Fruit fly (Drosophila melanogaster) whole organism, wandering third instar larva: Measurements from ENCODE around the gene Ca-Ma2d.

Experiments
- Abd-B ChIP-seq: fragments of >200 bp; optimal IDR thresholded peaks from 2 replicates; lab custom pipeline; 2017; ENCODE audit warnings: missing biosample characterization, missing genetic modification characterization
- CG9705 ChIP-seq: fragments of 200-800 bp; sonication (Bioruptor generic); optimal IDR thresholded peaks from 2 replicates; lab custom pipeline; 2018; ENCODE audit warnings: missing biosample characterization, mild to moderate bottlenecking, missing genetic modification characterization
- Dfd ChIP-seq: fragments of >200 bp; optimal IDR thresholded peaks from 2 replicates; lab custom pipeline; 2017; ENCODE audit warnings: missing biosample characterization, missing genetic modification characterization
- Dif ChIP-seq: fragments of 200-275, 200-300 bp; sonication (Bioruptor generic); optimal IDR thresholded peaks from 2 replicates; lab custom pipeline; 2018; ENCODE audit warnings: missing biosample characterization, missing genetic modification characterization; ENCODE audit not compliant: partially characterized antibody
- Mio ChIP-seq: sonication (Bioruptor generic); optimal IDR thresholded peaks from 2 replicates; lab custom pipeline; 2016; ENCODE audit warnings: missing biosample characterization, missing genetic modification characterization
- Myc ChIP-seq: fragments of >200 bp; optimal IDR thresholded peaks from 2 replicates; lab custom pipeline; 2017
- dl ChIP-seq, 2 experiments: fragments of 175-275, 200-275 bp in 1 of 2; fragments of 200-275 bp in 1 of 2; sonication (Bioruptor generic); optimal IDR thresholded peaks; lab custom pipeline; 2018; ENCODE audit warnings: mild to moderate bottlenecking in 2 of 2, missing biosample characterization in 2 of 2, missing genetic modification characterization in 2 of 2, moderate library complexity in 2 of 2; ENCODE audit not compliant: partially characterized antibody in 2 of 2, insufficient read depth in 1 of 2
- h ChIP-seq: fragments of 200-800 bp; sonication (Bioruptor generic); optimal IDR thresholded peaks from 3 replicates; lab custom pipeline; 2016; ENCODE audit warnings: missing biosample characterization, mild to moderate bottlenecking, missing genetic modification characterization
- lola ChIP-seq: fragments of >200 bp; optimal IDR thresholded peaks from 2 replicates; lab custom pipeline; 2017; ENCODE audit warnings: missing biosample characterization, missing genetic modification characterization
- psq ChIP-seq: fragments of 200-800 bp; sonication (Bioruptor generic); optimal IDR thresholded peaks from 3 replicates; lab custom pipeline; 2017; ENCODE audit warnings: missing biosample characterization, mild to moderate bottlenecking, missing genetic modification characterization, moderate library complexity
- rgr ChIP-seq: fragments of 200-800 bp; sonication (Bioruptor generic); optimal IDR thresholded peaks from 3 replicates; lab custom pipeline; 2016; ENCODE audit warnings: missing biosample characterization, mild to moderate bottlenecking, missing genetic modification characterization
- sv ChIP-seq: fragments of 200-800 bp; sonication (Bioruptor generic); optimal IDR thresholded peaks from 3 replicates; lab custom pipeline; 2016; ENCODE audit warnings: missing biosample characterization, missing genetic modification characterization
- tai ChIP-seq: sonication (Bioruptor generic); optimal IDR thresholded peaks from 2 replicates; lab custom pipeline; 2016; ENCODE audit warnings: missing biosample characterization, missing genetic modification characterization

- TF ChIP-seq Abd-B (GFP tag; lab: Kevin White, UChicago) (no peak), Dif (peak; percentile 92), Myc (lab: Kevin White, UChicago) (peak; percentile 85), h (GFP tag; lab: Kevin White, UChicago) (peak; percentile 87), tai (GFP tag; lab: Kevin White, UChicago) (no peak), dl (GFP tag; optimal IDR thresholded peaks at IDR 0.05; lab: Kevin White, UChicago; ENCODE audit: insufficient read depth in 1 of 2, partially characterized antibody in 2 of 2) (peak; percentile 77 to 91), psq (GFP tag; lab: Kevin White, UChicago) (peak; percentile 63), sv (GFP tag; lab: Kevin White, UChicago) (no peak), CG9705 (peak; percentile 74), rgr (GFP tag; lab: Kevin White, UChicago) (peak; percentile 89), Dfd (GFP tag; lab: Kevin White, UChicago) (no peak), lola (GFP tag; lab: Kevin White, UChicago) (no peak), Mio (GFP tag; lab: Kevin White, UChicago) (no peak)
Observed at dm6 chr2L:16269232-16270134, 38.2 kb downstream of the Ca-Ma2d start.
